Fruit fly (Drosophila melanogaster): Measurements from ENCODE around the gene Flad2.
A peak's percentile ranks its signal among the peaks of the same experiment; 100 is the strongest.

Flad2 gene

DNA sequence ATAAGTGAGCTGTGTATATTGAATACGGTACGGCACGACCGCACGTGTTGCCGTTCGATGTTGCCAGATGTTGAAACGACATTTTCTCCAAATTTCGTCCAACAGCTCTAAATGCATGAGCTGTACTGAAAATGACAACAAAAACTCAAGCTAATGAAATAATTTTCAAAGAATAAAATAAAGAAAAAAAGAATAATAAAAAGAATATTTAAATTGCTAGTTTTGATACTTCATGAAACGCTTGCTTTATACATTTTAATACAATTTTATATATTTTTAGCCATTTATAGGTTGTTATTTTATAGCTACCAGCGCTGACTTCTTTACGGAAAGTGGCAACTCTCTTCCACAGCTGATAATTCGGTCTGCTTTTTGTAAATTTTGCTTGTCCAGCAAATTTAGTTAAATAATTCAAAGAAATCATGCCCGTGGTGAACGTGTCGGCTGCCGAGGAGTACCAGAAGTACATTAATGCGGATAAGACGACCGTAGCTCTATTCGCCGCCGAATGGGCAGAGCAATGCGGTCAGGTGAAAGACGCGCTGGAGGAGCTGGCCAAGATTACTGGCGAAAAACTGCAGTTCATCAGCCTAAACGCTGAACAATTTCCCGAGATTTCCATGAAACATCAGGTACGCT is 46.1 kb upstream of the Flad2 start, which contains the start of the genes Nnp-1 and Grx3 (continued):
- TF ChIP-seq bsh (GFP tag; optimal IDR thresholded peaks at IDR 0.05) (peak in 1 of 2 experiments; percentile 51), CG4328 (GFP tag; optimal IDR thresholded peaks at IDR 0.05) (peak; percentile 34), peb (GFP tag; IDR thresholded peaks at IDR 0.05) (no peak), H2.0 (GFP tag; IDR thresholded peaks at IDR 0.05) (0 out of 2 replicates have a peak, but pooled peaks have one; percentile 16), knrl (GFP tag; IDR thresholded peaks at IDR 0.05; ENCODE audit: partially characterized antibody) (peak; percentile 32; the same call in 1 of the 3 replicates), CG11696 (GFP tag; IDR thresholded peaks at IDR 0.05) (no peak), CG11456 (GFP tag; IDR thresholded peaks at IDR 0.05) (no peak), Bgb (GFP tag; IDR thresholded peaks at IDR 0.05; ENCODE audit: partially characterized antibody) (0 out of 2 replicates have a peak, but pooled peaks have one; percentile 7), gt (GFP tag; IDR thresholded peaks at IDR 0.05) (no peak), Atf-2 (GFP tag; optimal IDR thresholded peaks at IDR 0.05) (no peak), Fer3 (tag; optimal IDR thresholded peaks at IDR 0.05) (no peak), Kr (GFP tag; optimal IDR thresholded peaks at IDR 0.05) (no peak), unc-4 (GFP tag; IDR thresholded peaks at IDR 0.05; ENCODE audit: partially characterized antibody) (no peak), dan (GFP tag; IDR thresholded peaks at IDR 0.05) (no peak), zen2 (GFP tag; IDR thresholded peaks at IDR 0.05; ENCODE audit: partially characterized antibody) (no peak), CG9727 (GFP tag; optimal IDR thresholded peaks at IDR 0.05) (no peak), chn (GFP tag; optimal IDR thresholded peaks at IDR 0.05) (no peak), CG31365 (tag; optimal IDR thresholded peaks at IDR 0.05) (no peak), CG10274 (GFP tag; optimal IDR thresholded peaks at IDR 0.05) (no peak), vfl (GFP tag; optimal IDR thresholded peaks at IDR 0.05) (no peak), ATbp (GFP tag; optimal IDR thresholded peaks at IDR 0.05) (no peak), Camta (GFP tag; optimal IDR thresholded peaks at IDR 0.05) (no peak), stwl (tag; optimal IDR thresholded peaks at IDR 0.05) (peak; percentile 49), usp (GFP tag; optimal IDR thresholded peaks at IDR 0.05) (no peak), dmrt99B (tag; optimal IDR thresholded peaks at IDR 0.05) (no peak), CG18262 (tag; optimal IDR thresholded peaks at IDR 0.05) (no peak), trem (tag; optimal IDR thresholded peaks at IDR 0.05) (peak; percentile 75), Dp (GFP tag; optimal IDR thresholded peaks at IDR 0.05) (peak; percentile 1), shn (GFP tag; optimal IDR thresholded peaks at IDR 0.05) (no peak), Drgx (GFP tag; IDR thresholded peaks at IDR 0.05) (no peak), CG3847 (GFP tag; IDR thresholded peaks at IDR 0.05) (peak; percentile 76), crol (GFP tag; IDR thresholded peaks at IDR 0.05) (no peak), GATAe (GFP tag; conservative IDR thresholded peaks at IDR 0.05) (no peak), CG8388 (GFP tag; optimal IDR thresholded peaks at IDR 0.05) (no peak), tup (GFP tag; optimal IDR thresholded peaks at IDR 0.05) (no peak), CG17612 (GFP tag; IDR thresholded peaks at IDR 0.05) (no peak), trh (GFP tag; optimal IDR thresholded peaks at IDR 0.05) (no peak), CG10959 (GFP tag; IDR thresholded peaks at IDR 0.05) (no peak), CG10543 (GFP tag; optimal IDR thresholded peaks at IDR 0.05) (peak; percentile 82), Ada2b (GFP tag; IDR thresholded peaks at IDR 0.05) (no peak), vvl (GFP tag; IDR thresholded peaks at IDR 0.05) (no peak), CG17328 (GFP tag; IDR thresholded peaks at IDR 0.05) (no peak), CG8944 (GFP tag; optimal IDR thresholded peaks at IDR 0.05) (no peak), CG10565 (GFP tag; optimal IDR thresholded peaks at IDR 0.05) (no peak), Aef1 (GFP tag; IDR thresholded peaks at IDR 0.05) (peak; percentile 30; the same call in 2 of the 3 replicates), seq (GFP tag; IDR thresholded peaks at IDR 0.05) (no peak), Asciz (GFP tag; optimal IDR thresholded peaks at IDR 0.05) (no peak), psq (GFP tag; optimal IDR thresholded peaks at IDR 0.05) (no peak), CG6254 (GFP tag; optimal IDR thresholded peaks at IDR 0.05) (peak; percentile 5), CG7556 (GFP tag; optimal IDR thresholded peaks at IDR 0.05) (no peak)

All from whole organism, embryonic.